Fruit fly (Drosophila melanogaster): Measurements from ENCODE around the gene CG6138.

DNA sequence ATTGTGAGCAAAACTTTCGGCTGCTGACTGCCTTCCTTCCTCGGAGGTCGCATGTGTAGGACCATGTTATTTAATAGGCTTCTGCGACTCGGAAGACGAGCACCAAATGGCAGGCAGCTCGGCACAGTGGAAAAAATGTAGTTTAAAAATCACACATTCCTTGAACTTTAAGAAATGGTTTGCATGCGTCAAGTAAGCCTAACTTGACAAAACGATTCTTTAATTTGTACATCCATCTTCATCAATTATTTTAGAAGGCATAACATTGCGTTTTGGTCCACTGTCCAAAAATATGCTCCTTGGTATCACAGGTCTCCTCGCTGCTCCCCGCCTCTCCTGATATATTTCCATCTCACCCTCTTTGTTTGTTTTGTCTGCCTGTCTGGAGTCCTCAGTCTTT is 1.4 kb upstream of the CG6138 start:
- no peak for TF ChIP-seq rn (GFP tag; IDR thresholded peaks at IDR 0.05)
- no peak for TF ChIP-seq Ets98B (GFP tag; IDR thresholded peaks at IDR 0.05)
- peak; percentile 0 for TF ChIP-seq Pif1B (GFP tag; optimal IDR thresholded peaks at IDR 0.05)
- no peak for TF ChIP-seq CG12605 (GFP tag; IDR thresholded peaks at IDR 0.05)
- peak; percentile 0 for TF ChIP-seq gl (tag; optimal IDR thresholded peaks at IDR 0.05)
- TF ChIP-seq EcR (GFP tag; optimal IDR thresholded peaks at IDR 0.05), result no peak
- no peak for TF ChIP-seq CG13204 (GFP tag; optimal IDR thresholded peaks at IDR 0.05)
- TF ChIP-seq CG34367 (tag; optimal IDR thresholded peaks at IDR 0.05), result peak; percentile 24
- peak; percentile 31 for TF ChIP-seq CG17806 (tag; optimal IDR thresholded peaks at IDR 0.05)
- no peak for TF ChIP-seq CG4496 (GFP tag; IDR thresholded peaks at IDR 0.05)
- peak; percentile 3 for TF ChIP-seq CG14655 (GFP tag; optimal IDR thresholded peaks at IDR 0.05)

Measured in whole organism, pupa.